Fruit fly (Drosophila melanogaster): ENCODE results near the gene RFeSP.

DNA sequence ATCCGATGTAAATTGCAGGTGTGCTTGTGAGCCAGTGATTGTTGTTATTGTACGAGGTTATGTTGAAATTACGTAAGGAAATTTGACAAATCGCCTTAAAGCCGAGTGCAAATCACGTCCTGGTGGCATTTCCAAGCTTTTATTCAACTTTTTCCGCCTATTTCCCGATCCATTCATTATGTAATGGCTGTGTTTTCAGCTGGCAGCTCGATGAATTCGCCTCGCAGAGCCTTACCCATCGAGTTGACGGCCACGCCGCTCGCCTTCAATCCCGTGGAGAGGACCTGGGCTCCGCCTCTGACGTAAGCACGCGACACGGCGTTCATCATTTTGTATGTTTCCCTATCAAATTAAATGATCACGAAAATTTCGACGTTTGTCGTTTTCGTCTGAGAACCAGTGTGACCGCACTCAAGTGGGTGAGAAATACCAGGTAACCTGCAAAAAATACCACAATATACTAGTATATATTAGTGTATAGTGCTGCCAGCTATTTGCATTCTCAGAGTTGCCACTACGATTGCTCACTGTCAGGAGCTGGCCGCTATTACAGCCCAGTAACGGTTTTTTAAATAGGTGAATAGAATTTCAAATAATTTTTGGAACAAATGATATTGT is at the start of gene RFeSP:
- TF ChIP-seq Eip93F (GFP tag; optimal IDR thresholded peaks at IDR 0.05) (no peak), Hr4 (GFP tag; optimal IDR thresholded peaks at IDR 0.05) (no peak), Hr39 (GFP tag; optimal IDR thresholded peaks at IDR 0.05) (no peak)

Measured in whole organism, prepupa.